Fruit fly (Drosophila melanogaster): ENCODE results near the gene AnxB11.
A peak's percentile ranks its signal among the peaks of the same experiment; 100 is the strongest.

AnxB11 gene

dm6 chrX:16441245-16441644 lies 19.2 kb upstream of the AnxB11 start, which contains the start of the genes Cdc50 and rngo (continued):
- TF ChIP-seq CG7786 (GFP tag; optimal IDR thresholded peaks at IDR 0.05), result peak; percentile 21
- TF ChIP-seq Side (GFP tag; optimal IDR thresholded peaks at IDR 0.05), result no peak
- no peak for TF ChIP-seq slbo (GFP tag; IDR thresholded peaks at IDR 0.05)
- peak; percentile 61 for TF ChIP-seq CG17385 (GFP tag; optimal IDR thresholded peaks at IDR 0.05)
- peak; percentile 27 for TF ChIP-seq Mes4 (GFP tag; optimal IDR thresholded peaks at IDR 0.05)
- TF ChIP-seq row (GFP tag; IDR thresholded peaks at IDR 0.05), result peak; percentile 67
- TF ChIP-seq Doc3 (GFP tag; IDR thresholded peaks at IDR 0.05; ENCODE audit: partially characterized antibody), result peak; percentile 98
- TF ChIP-seq CG10209 (GFP tag; optimal IDR thresholded peaks at IDR 0.05), result no peak
- TF ChIP-seq CG10959 (GFP tag; IDR thresholded peaks at IDR 0.05), result no peak
- TF ChIP-seq vfl (GFP tag; optimal IDR thresholded peaks at IDR 0.05), result no peak
- no peak for TF ChIP-seq Rx (GFP tag; IDR thresholded peaks at IDR 0.05)
- TF ChIP-seq unc-4 (GFP tag; IDR thresholded peaks at IDR 0.05; ENCODE audit: partially characterized antibody), result peak; percentile 99
- TF ChIP-seq cas (GFP tag; IDR thresholded peaks at IDR 0.05), result no peak
- no peak for TF ChIP-seq CG9727 (GFP tag; optimal IDR thresholded peaks at IDR 0.05)
- TF ChIP-seq sens-2 (GFP tag; IDR thresholded peaks at IDR 0.05), result no peak
- peak; percentile 81 for TF ChIP-seq Dref (GFP tag; IDR thresholded peaks at IDR 0.05)
- no peak for TF ChIP-seq rib (GFP tag; IDR thresholded peaks at IDR 0.05)
- TF ChIP-seq pum (GFP tag; optimal IDR thresholded peaks at IDR 0.05), result peak; percentile 20
- TF ChIP-seq CG10565 (GFP tag; optimal IDR thresholded peaks at IDR 0.05), result no peak
- TF ChIP-seq mld (GFP tag; IDR thresholded peaks at IDR 0.05; ENCODE audit: partially characterized antibody), result peak; percentile 93
- peak; percentile 22 for TF ChIP-seq pho (GFP tag; optimal IDR thresholded peaks at IDR 0.05)
- no peak for TF ChIP-seq CG6254 (GFP tag; optimal IDR thresholded peaks at IDR 0.05)
- peak; percentile 51 for TF ChIP-seq CG34376 (GFP tag; optimal IDR thresholded peaks at IDR 0.05)
- TF ChIP-seq CG9215 (GFP tag; IDR thresholded peaks at IDR 0.05), result no peak
- no peak for TF ChIP-seq CG5245 (GFP tag; optimal IDR thresholded peaks at IDR 0.05)
- peak; percentile 45 for TF ChIP-seq Myb (GFP tag; optimal IDR thresholded peaks at IDR 0.05)
- peak; percentile 72 for TF ChIP-seq nmo (GFP tag; optimal IDR thresholded peaks at IDR 0.05)
- no peak for TF ChIP-seq CG9437 (GFP tag; optimal IDR thresholded peaks at IDR 0.05)
- TF ChIP-seq CG3995 (GFP tag; optimal IDR thresholded peaks at IDR 0.05), result peak; percentile 69
- TF ChIP-seq CG12659 (GFP tag; optimal IDR thresholded peaks at IDR 0.05), result peak; percentile 78
- peak; percentile 48 for TF ChIP-seq MBD-R2 (GFP tag; IDR thresholded peaks at IDR 0.05)
- TF ChIP-seq sug (tag; optimal IDR thresholded peaks at IDR 0.05), result peak; percentile 36
- TF ChIP-seq CG43689 (GFP tag; IDR thresholded peaks at IDR 0.05), result no peak
- no peak for TF ChIP-seq en (GFP tag; optimal IDR thresholded peaks at IDR 0.05)
- peak; percentile 33 for TF ChIP-seq CG3281 (GFP tag; optimal IDR thresholded peaks at IDR 0.05)
- peak; percentile 38 to 89 for TF ChIP-seq tll (GFP tag; optimal IDR thresholded peaks at IDR 0.05)
- peak; percentile 6 for TF ChIP-seq tx (GFP tag; optimal IDR thresholded peaks at IDR 0.05)
- no peak for TF ChIP-seq tap (tag; optimal IDR thresholded peaks at IDR 0.05)
- no peak for TF ChIP-seq otp (GFP tag; IDR thresholded peaks at IDR 0.05)
- no peak for TF ChIP-seq CHES-1-like (GFP tag; optimal IDR thresholded peaks at IDR 0.05)

DNA sequence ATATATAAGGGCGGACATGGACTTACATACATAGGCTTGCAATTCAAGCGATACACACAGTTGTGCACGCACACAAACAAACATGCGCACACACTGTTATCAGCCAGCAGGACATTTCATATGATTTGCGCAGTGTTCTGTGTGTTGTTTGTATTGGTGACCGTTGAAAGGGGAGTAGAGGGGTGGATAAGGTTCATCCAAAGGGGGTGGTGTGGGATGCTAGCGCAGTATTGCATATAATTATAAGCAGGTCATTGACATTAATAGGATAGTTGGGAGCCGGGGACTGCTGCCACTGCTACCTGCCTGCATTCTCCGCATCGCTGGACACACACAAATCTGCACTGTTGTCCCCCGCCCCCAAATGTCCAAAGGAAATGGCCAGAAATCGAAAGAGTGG lies 6.4 kb upstream of the AnxB11 start:
- TF ChIP-seq vfl (GFP tag; optimal IDR thresholded peaks at IDR 0.05), result no peak
- TF ChIP-seq Nf-YB (GFP tag; optimal IDR thresholded peaks at IDR 0.05), result no peak
- no peak for TF ChIP-seq CG4404 (GFP tag; IDR thresholded peaks at IDR 0.05)
- no peak for TF ChIP-seq Opbp (GFP tag; IDR thresholded peaks at IDR 0.05; ENCODE audit: partially characterized antibody)
- no peak for TF ChIP-seq Dek (tag; optimal IDR thresholded peaks at IDR 0.05)
- no peak for TF ChIP-seq jigr1 (GFP tag; IDR thresholded peaks at IDR 0.05)
- TF ChIP-seq CG7839 (tag; optimal IDR thresholded peaks at IDR 0.05), result no peak
- TF ChIP-seq CHES-1-like (GFP tag; optimal IDR thresholded peaks at IDR 0.05), result no peak
- no peak for TF ChIP-seq her (GFP tag; optimal IDR thresholded peaks at IDR 0.05)
- TF ChIP-seq CG15479 (GFP tag; optimal IDR thresholded peaks at IDR 0.05), result peak; percentile 28
- TF ChIP-seq crol (GFP tag; IDR thresholded peaks at IDR 0.05), result peak; percentile 58
- no peak for TF ChIP-seq CG11398 (GFP tag; optimal IDR thresholded peaks at IDR 0.05)
- TF ChIP-seq CG4854 (GFP tag; optimal IDR thresholded peaks at IDR 0.05), result no peak
- TF ChIP-seq CG2129 (GFP tag; IDR thresholded peaks at IDR 0.05; ENCODE audit: partially characterized antibody), result no peak
- no peak for TF ChIP-seq bsh (GFP tag; optimal IDR thresholded peaks at IDR 0.05)
- no peak for TF ChIP-seq CG12104 (GFP tag; optimal IDR thresholded peaks at IDR 0.05)

All from whole organism, embryonic.